Fruit fly (Drosophila melanogaster): ENCODE data around the gene CG2247.

The CG2247 gene

dm6 chrX:11611645-11612079 is at the start of gene CG2247, which contains the start of gene CG1703:
TSS of gene CG2247 (minus strand) at chrX:11611652.
TSS of gene CG1703 (plus strand) at chrX:11611927.
- TF ChIP-seq noc (tag; optimal IDR thresholded peaks at IDR 0.05) = peak; percentile 12

DNA sequence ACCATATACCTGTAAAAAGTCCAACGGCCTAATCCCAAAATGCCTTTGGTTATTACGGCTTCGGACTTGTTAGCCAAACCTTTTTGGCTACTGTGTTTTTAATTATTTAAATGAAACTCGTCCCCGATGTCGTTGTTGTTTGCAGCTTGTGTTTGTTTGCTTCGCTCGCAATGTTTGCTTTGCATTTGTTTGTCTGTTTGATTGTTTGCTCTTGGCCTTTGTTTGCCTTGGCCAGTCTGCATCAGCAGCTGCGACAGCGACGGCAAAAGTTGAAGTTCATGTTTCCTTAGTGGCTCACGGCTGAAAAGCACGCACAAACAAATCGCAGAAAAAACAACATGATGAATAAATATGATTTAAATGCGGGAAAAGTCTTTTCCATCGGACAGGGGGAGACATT is 49.0 kb upstream of the CG2247 start:
- TF ChIP-seq noc (tag; optimal IDR thresholded peaks at IDR 0.05) = peak; percentile 15

DNA sequence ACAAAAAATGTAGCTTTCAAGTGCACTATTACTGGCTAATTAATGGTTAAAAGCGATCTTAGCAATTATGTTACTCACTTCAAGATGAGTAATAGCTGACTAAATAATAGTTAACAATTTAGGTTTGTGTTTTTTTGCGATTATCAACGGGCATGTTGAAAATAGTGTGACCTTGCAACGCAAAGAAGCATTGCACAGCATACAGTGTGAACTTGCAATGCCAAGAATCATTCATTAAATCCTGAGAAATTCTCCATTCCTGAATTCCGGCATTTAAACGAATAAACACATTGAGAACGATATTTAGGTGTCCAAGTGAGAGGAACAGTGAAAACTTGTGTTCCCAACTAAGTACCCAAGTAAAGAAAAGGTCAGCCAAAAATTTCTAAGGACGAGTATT is 48.2 kb upstream of the CG2247 start:
- no peak for TF ChIP-seq noc (tag; optimal IDR thresholded peaks at IDR 0.05)

DNA sequence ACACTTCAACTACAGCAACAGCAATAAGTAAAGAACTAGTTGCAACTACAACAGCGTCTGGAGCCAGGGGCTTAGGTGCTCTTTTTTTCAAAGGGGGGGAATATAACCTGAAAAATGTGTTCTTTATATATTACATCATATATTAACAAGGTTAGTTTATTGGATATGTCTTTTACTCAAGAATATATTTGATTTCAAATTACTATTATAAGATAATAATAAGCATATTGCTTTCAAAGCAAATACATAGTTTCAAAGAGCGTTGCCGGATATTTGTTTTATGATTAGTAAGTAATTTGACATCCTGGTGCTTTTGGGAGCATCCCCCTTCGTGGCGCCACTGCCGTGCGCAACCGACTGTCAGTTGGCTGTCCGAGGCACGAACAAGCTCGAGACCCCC is 47.6 kb upstream of the CG2247 start:
- no peak for TF ChIP-seq noc (tag; optimal IDR thresholded peaks at IDR 0.05)

DNA sequence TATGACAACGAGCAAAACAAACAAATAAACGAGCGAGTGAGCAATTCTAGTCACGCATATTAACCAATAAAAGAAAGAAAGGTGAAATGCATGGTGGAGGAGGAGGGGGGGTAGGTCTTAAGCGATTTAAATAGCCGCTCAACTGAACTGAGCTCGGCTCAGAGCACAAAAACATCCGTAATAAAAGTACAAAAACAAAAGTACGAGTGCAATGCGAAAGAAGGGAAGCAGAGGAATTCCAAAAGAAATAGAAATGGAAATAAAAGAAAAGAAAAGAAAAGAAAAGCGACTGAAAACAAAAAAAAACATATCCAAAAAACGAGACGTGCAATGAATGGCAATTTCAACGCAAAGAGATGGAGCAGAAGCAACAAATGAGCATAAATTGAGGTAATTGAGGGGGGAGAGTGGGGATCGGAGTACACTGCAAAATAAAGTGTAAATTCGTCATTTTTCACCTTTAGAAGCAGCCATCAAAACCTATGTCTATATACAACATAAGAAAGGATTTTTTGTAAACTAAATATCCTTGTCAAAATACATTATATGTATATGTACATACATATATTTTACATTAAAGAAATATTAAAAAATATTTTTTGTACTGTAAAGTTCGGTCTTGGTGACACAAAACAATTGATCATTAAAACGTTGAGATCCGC is 46.9 kb upstream of the CG2247 start:
- TF ChIP-seq noc (tag; optimal IDR thresholded peaks at IDR 0.05) = no peak

DNA sequence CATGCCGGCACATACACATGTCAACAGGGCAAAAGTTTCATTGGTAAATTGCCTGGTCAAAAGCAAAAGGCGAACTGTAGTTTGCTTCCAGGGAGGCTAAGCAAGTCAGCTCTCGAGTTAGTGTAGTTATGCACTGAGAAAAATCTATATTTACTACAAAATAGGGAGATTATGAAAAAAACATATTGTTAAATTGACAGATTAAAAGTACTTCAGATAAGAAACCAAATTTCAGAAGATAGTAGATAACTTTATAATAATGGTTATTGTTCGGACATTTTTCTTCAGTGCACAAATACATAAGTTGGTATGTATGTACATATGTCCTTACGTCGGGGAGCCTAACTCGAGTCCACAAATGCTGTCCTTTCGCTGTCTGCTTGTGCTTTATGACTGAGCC is 45.7 kb upstream of the CG2247 start:
- TF ChIP-seq noc (tag; optimal IDR thresholded peaks at IDR 0.05) = no peak

- no peak for TF ChIP-seq noc (tag; optimal IDR thresholded peaks at IDR 0.05)
Observed at dm6 chrX:11652991-11653390, 41.5 kb upstream of the CG2247 start.

- no peak for TF ChIP-seq noc (tag; optimal IDR thresholded peaks at IDR 0.05)
Observed at dm6 chrX:11651420-11651819, 40.0 kb upstream of the CG2247 start.

dm6 chrX:11644530-11645080 is 33.2 kb upstream of the CG2247 start:
- TF ChIP-seq noc (tag; optimal IDR thresholded peaks at IDR 0.05) = no peak

DNA sequence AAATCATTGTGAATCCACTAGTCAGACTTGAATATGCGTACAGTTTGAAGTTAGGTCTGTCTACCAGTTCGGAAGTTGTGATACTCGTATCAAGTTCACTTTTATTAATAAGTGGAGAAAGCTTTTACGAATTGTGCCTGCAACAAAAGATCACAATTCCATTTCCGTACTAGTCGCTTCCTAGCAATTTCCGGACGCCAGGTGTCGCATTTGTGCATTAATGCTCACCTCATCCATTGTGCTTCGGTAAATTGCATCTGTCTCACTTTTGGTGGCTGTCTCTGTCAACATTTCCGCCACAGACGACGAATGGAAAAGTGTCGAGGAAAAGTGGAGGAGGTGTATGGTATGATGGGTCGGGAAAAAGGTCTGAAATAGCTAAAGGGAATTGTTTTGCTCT is 31.8 kb upstream of the CG2247 start:
- TF ChIP-seq noc (tag; optimal IDR thresholded peaks at IDR 0.05) = no peak

dm6 chrX:11640477-11640876 is 29.0 kb upstream of the CG2247 start:
- no peak for TF ChIP-seq noc (tag; optimal IDR thresholded peaks at IDR 0.05)

- TF ChIP-seq noc (tag; optimal IDR thresholded peaks at IDR 0.05) = no peak
Observed at dm6 chrX:11631704-11632103, 20.3 kb upstream of the CG2247 start.

dm6 chrX:11628986-11629571 is 17.6 kb upstream of the CG2247 start:
- no peak for TF ChIP-seq noc (tag; optimal IDR thresholded peaks at IDR 0.05)

dm6 chrX:11622649-11623425 is 11.4 kb upstream of the CG2247 start:
- TF ChIP-seq noc (tag; optimal IDR thresholded peaks at IDR 0.05) = peak; percentile 79

DNA sequence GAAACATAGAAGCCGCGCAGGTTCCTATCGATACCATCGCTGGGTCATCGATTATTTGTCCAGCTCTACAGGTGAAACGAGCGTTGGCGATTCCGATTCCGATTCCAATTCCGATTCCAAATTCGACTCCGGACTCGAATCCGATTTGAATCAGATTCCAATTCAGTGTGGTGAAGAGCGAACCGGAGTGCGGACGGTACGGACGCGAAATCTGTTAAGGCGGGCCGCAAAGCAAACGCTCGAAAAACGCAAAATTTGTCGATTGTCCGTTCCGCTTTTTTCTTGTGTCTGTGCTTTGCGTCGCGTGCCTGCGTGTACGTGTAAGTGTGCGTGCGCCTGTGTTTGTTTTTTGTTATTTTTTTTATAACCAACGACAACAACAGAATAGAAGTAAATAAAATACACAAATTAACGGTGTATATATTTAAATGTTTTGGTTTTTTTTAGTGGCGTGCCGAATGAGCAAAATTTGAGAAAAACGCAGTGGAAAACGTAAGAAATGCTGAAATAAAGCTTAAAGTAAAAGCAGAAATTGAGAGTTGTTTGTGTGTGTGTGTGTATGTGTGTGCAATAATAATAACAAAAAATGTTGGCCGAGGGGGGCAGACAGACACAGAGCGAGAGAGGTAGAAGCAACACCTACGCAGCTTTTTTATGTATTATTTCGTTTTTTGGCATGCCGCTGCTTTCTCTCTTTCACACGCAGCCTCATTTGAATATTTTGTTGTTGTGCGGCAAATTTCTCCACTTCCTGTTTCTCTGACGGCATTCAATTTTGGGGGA is 10.6 kb upstream of the CG2247 start, which contains the start of gene Ptp10D:
Gene Ptp10D (plus strand): TSS at position 150 of the 783 bp plus-strand sequence.
- TF ChIP-seq noc (tag; optimal IDR thresholded peaks at IDR 0.05) = no peak
